Worm (Caenorhabditis elegans) whole organism, midembryonic: Measurements from ENCODE around the gene mtm-3.
A peak's percentile ranks its signal among the peaks of the same experiment; 100 is the strongest.

Source experiments
- T22C8.4 ChIP-seq: fragments of 200-800 bp; sonication (Bioruptor generic); IDR thresholded peaks from 2 replicates; pipeline ENCODE4 v1.3.6; 2022; ENCODE audit warnings: missing genetic modification characterization, missing compliant biosample characterization
- cog-1 ChIP-seq: sonication (generic microtip); optimal IDR thresholded peaks from 2 replicates; lab custom pipeline; 2016; ENCODE audit warnings: missing genetic modification characterization, missing compliant biosample characterization
- flt-1 ChIP-seq: fragments of 200-800 bp; sonication (Bioruptor generic); IDR thresholded peaks from 2 replicates; pipeline ENCODE4 v1.3.6; 2022; ENCODE audit warnings: missing genetic modification characterization, missing compliant biosample characterization
- klf-2 ChIP-seq: fragments of 200-800 bp; sonication (Bioruptor generic); conservative IDR thresholded peaks from 2 replicates; pipeline ENCODE4 v1.3.6; 2022; ENCODE audit warnings: missing genetic modification reagents, missing genetic modification characterization, missing compliant biosample characterization
- med-1 ChIP-seq: sonication (generic microtip); optimal IDR thresholded peaks from 2 replicates; lab custom pipeline; 2017; ENCODE audit warnings: missing genetic modification characterization, mild to moderate bottlenecking, missing compliant biosample characterization, antibody characterized with exemption, missing genetic modification reagents; ENCODE audit not compliant: insufficient read depth
- ref-1 ChIP-seq: fragments of 200-800 bp; sonication (Bioruptor generic); conservative IDR thresholded peaks from 2 replicates; pipeline ENCODE4 v1.3.6; 2022; ENCODE audit warnings: missing genetic modification reagents, missing genetic modification characterization, missing compliant biosample characterization
- tab-1 ChIP-seq: fragments of 200-800 bp; sonication (Bioruptor generic); IDR thresholded peaks from 2 replicates; pipeline ENCODE4 v1.3.6; 2022; ENCODE audit warnings: missing genetic modification characterization, missing compliant biosample characterization
- ztf-23 ChIP-seq: fragments of 200-800 bp; sonication (Bioruptor generic); IDR thresholded peaks from 2 replicates; pipeline ENCODE4 v1.3.6; 2022; ENCODE audit warnings: missing genetic modification reagents, missing genetic modification characterization, missing compliant biosample characterization
- ztf-29 ChIP-seq: fragments of 200-800 bp; sonication (Bioruptor generic); IDR thresholded peaks from 2 replicates; pipeline ENCODE4 v1.3.6; 2022; ENCODE audit warnings: missing genetic modification reagents, missing genetic modification characterization, missing compliant biosample characterization

Gene mtm-3

DNA sequence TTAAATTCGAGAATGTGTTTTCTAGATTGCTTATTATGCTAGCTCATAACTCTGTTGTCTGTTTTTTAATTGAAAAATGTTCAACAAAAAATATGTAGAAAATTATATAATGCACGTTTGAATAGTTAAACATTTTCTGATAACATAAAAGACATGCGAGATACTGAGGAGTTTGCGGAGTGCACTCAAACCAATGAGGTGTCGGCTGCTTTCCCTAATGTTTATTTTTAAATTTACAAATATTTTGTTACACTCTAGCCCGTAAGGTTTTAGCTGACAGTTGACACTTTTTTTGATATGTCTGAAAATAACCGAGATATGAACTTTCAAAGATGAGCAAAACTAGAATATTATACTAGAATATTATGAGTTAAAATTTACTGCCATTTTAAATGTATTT is 35.7 kb downstream of the mtm-3 start:
- TF ChIP-seq T22C8.4 (GFP tag; lab: Robert Waterston, UW) (no peak), flt-1 (GFP tag; lab: Robert Waterston, UW) (no peak), ref-1 (GFP tag; lab: Robert Waterston, UW) (no peak), ztf-23 (GFP tag; lab: Robert Waterston, UW) (no peak), tab-1 (GFP tag; lab: Robert Waterston, UW) (no peak), klf-2 (GFP tag; lab: Robert Waterston, UW) (no peak), cog-1 (tag; lab: Kevin White, UChicago) (no peak), med-1 (GFP tag; lab: Kevin White, UChicago) (no peak), ztf-29 (GFP tag; lab: Robert Waterston, UW) (no peak)

DNA sequence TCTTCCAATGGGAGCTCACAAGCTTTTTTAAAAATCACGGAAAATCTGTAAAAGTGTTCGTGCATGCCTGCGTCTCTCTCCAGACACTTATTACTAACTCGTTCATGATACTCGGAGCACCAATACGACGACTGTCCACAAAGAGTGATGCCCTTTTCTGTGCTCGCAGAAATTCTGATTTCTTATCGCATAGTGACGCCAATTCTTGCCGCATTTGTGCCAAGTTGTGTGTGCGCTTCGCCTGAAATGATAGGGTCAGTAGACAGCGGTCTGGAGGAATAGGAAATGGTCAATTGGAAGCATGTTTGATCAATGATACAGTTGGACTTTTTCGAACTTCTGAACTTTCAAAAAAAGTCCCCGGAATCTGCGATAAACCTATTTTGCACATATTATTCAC is 36.2 kb downstream of the mtm-3 start:
- no peak for TF ChIP-seq T22C8.4 (GFP tag; lab: Robert Waterston, UW)
- no peak for TF ChIP-seq tab-1 (GFP tag; lab: Robert Waterston, UW)
- no peak for TF ChIP-seq klf-2 (GFP tag; lab: Robert Waterston, UW)
- no peak for TF ChIP-seq ref-1 (GFP tag; lab: Robert Waterston, UW)
- no peak for TF ChIP-seq ztf-29 (GFP tag; lab: Robert Waterston, UW)
- TF ChIP-seq med-1 (GFP tag; lab: Kevin White, UChicago): no peak
- no peak for TF ChIP-seq flt-1 (GFP tag; lab: Robert Waterston, UW)
- no peak for TF ChIP-seq ztf-23 (GFP tag; lab: Robert Waterston, UW)
- no peak for TF ChIP-seq cog-1 (tag; lab: Kevin White, UChicago)

DNA sequence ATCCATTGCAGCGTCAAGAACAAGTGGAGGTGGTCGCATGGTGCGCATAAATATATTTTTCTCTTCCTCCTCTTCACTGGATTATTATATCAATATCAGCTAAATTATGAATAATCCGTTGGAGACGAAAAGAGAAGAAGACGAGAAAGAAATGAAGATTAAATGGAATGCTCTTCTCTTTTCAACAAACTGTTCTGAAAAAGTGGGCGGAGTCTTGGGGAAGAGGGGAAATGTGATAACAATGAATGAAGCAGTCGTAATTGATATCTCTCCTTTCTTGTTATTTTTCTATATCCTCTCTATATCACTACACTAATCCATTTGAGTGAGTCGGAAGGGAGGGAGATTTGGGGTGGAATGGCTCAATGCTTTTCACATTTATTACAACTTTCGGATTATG is 41.0 kb downstream of the mtm-3 start, which contains the start of gene arcp-1:
Gene arcp-1 (minus strand): TSS at position 101 of the 400 bp plus-strand sequence.
- TF ChIP-seq flt-1 (GFP tag; lab: Robert Waterston, UW): no peak
- no peak for TF ChIP-seq ref-1 (GFP tag; lab: Robert Waterston, UW)
- TF ChIP-seq ztf-29 (GFP tag; lab: Robert Waterston, UW): no peak
- no peak for TF ChIP-seq med-1 (GFP tag; lab: Kevin White, UChicago)
- no peak for TF ChIP-seq T22C8.4 (GFP tag; lab: Robert Waterston, UW)
- no peak for TF ChIP-seq ztf-23 (GFP tag; lab: Robert Waterston, UW)
- TF ChIP-seq tab-1 (GFP tag; lab: Robert Waterston, UW): no peak
- no peak for TF ChIP-seq klf-2 (GFP tag; lab: Robert Waterston, UW)
- TF ChIP-seq cog-1 (tag; lab: Kevin White, UChicago): no peak

DNA sequence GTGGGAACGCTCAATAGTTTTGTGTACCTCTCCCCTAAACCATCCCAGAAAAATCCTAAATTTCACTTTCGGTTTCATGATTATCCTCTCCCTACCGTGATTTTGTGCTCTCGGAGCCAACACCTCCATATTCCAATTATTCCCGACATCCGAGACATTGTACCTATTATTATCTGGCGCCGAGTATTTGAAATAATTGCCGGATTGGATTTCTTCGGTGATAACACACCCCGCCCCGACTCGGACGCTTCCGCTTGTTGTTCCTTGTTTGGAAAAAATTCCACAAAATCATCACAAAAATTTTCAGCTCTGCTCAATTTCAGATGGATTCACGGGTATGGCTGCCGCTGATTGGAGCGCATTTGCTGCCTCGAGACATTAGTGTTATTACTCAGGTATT is 55.1 kb downstream of the mtm-3 start, which contains the start of gene lin-48:
Gene lin-48 (plus strand): TSS at position 301 of the 400 bp plus-strand sequence.
- TF ChIP-seq cog-1 (tag; lab: Kevin White, UChicago) (no peak), klf-2 (GFP tag; lab: Robert Waterston, UW) (no peak), flt-1 (GFP tag; lab: Robert Waterston, UW) (no peak), ztf-23 (GFP tag; lab: Robert Waterston, UW) (no peak), ref-1 (GFP tag; lab: Robert Waterston, UW) (0 out of 2 replicates have a peak, but pooled peaks have one; percentile 2), ztf-29 (GFP tag; lab: Robert Waterston, UW) (no peak), med-1 (GFP tag; lab: Kevin White, UChicago) (no peak)

DNA sequence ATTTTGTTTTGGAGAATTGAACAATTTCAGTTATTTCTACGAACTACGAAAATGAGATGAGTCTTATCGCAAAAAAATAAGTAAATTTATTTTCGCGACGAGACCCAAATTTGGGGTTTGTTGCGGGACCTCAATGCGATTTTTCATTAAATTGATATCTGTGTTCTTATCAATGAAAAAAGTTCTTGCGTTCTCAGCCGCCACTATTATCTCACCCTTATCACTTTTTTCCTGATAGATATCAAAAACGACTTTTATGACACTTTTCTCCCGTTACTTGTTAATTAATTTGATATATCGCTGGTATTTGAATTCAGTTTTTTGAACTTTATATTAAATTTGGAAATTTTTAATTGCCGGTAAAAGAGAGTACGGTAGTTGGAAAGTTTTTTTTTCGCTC is 56.9 kb downstream of the mtm-3 start:
- no peak for TF ChIP-seq cog-1 (tag; lab: Kevin White, UChicago)
- TF ChIP-seq ztf-29 (GFP tag; lab: Robert Waterston, UW): no peak
- TF ChIP-seq flt-1 (GFP tag; lab: Robert Waterston, UW): no peak

DNA sequence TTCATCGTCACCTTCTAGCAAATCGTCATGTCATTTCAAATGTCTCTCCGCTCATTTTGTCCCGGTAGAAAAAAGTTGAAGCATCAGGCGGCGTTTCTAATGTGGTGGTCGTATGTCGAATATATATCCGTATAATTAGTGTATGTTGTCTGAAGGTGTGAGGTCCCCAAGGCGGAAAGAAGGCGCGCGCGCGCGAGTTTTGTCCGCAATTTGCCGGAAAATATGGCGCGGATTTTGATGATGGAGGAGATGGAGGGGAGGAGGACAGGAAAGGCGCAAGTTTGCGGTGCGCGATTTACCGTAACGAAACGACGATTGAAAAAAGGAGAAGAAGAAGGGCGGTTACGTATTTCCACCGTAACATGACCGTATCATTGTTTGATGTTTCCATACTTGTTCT is 58.2 kb downstream of the mtm-3 start:
- no peak for TF ChIP-seq ztf-29 (GFP tag; lab: Robert Waterston, UW)
- no peak for TF ChIP-seq ztf-23 (GFP tag; lab: Robert Waterston, UW)
- no peak for TF ChIP-seq tab-1 (GFP tag; lab: Robert Waterston, UW)
- no peak for TF ChIP-seq flt-1 (GFP tag; lab: Robert Waterston, UW)
- no peak for TF ChIP-seq T22C8.4 (GFP tag; lab: Robert Waterston, UW)
- no peak for TF ChIP-seq med-1 (GFP tag; lab: Kevin White, UChicago)
- TF ChIP-seq ref-1 (GFP tag; lab: Robert Waterston, UW): no peak
- TF ChIP-seq klf-2 (GFP tag; lab: Robert Waterston, UW): no peak
- no peak for TF ChIP-seq cog-1 (tag; lab: Kevin White, UChicago)
